Worm (Caenorhabditis elegans) whole organism, L4/young adult: ENCODE results near the gene ZK353.2.
A peak's percentile ranks its signal among the peaks of the same experiment; 100 is the strongest.

Experiments used
- W03F9.2 ChIP-seq: fragments of 150-350 bp; optimal IDR thresholded peaks from 2 replicates; lab custom pipeline; 2014; ENCODE audit warnings: missing biosample characterization, missing genetic modification characterization
- dao-5 ChIP-seq: sonication (generic microtip); optimal IDR thresholded peaks from 2 replicates; lab custom pipeline; 2016; ENCODE audit warnings: missing genotype, missing genetic modification characterization, moderate library complexity, missing compliant biosample characterization
- him-1 ChIP-seq: sonication (generic microtip); optimal IDR thresholded peaks from 2 replicates; lab custom pipeline; 2016; ENCODE audit warnings: missing genotype, missing genetic modification reagents, missing genetic modification characterization, missing compliant biosample characterization

Gene ZK353.2

DNA sequence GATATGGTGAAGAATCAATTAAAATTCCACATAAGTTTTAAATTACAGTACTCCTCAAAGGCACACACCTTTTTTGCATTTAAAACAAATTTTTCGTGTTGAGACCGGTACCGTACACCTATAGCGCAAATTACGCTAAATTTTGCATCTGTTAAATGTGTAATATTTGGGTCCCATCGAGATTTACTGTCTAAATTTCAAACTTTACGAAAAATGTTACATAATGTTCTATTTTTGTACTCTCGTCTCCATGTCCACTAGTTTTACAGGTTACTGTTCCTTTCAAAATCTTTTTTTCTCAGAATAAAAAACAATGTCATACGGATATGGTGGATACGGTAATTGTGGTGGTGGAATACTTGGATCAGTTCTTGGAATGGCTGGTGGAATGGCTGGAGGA, at the start of gene ZK353.2:
Gene ZK353.2 (plus strand): TSS at position 301 of the 400 bp plus-strand sequence.
- TF ChIP-seq W03F9.2 (tag; lab: Kevin White, UChicago) = no peak
- no peak for TF ChIP-seq dao-5 (tag; lab: Kevin White, UChicago)
- TF ChIP-seq him-1 (tag; lab: Kevin White, UChicago) = no peak

ce11 chrIII:8354644-8355461, 43.7 kb upstream of the ZK353.2 start, which contains the start of gene unc-116:
Gene unc-116, minus strand, starts transcription at chrIII:8355174.
- TF ChIP-seq him-1 (tag; lab: Kevin White, UChicago) = peak; percentile 17
- no peak for TF ChIP-seq dao-5 (tag; lab: Kevin White, UChicago)

DNA sequence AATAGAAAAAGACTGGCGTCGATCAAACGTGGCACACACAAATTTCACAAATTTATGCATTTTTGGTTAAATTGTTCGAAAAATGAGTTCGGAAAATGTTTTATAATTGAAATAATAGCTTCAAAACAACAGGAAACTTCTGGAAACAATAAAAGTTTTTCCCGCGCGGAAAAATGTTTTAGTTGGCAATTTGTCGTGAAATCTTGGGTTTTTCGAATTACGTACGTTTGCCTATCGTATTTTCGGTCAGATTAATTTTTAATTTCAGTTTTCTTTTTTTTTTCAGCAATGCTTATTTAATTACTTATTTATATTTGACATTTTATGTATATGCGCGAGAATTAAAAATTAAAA, 43.1 kb upstream of the ZK353.2 start:
- TF ChIP-seq W03F9.2 (tag; lab: Kevin White, UChicago) (no peak), dao-5 (tag; lab: Kevin White, UChicago) (no peak), him-1 (tag; lab: Kevin White, UChicago) (no peak)

ce11 chrIII:8356407-8356881, 42.1 kb upstream of the ZK353.2 start:
- TF ChIP-seq W03F9.2 (tag; lab: Kevin White, UChicago) = peak; percentile 46
- no peak for TF ChIP-seq dao-5 (tag; lab: Kevin White, UChicago)

- no peak for TF ChIP-seq dao-5 (tag; lab: Kevin White, UChicago)
- no peak for TF ChIP-seq him-1 (tag; lab: Kevin White, UChicago)
- peak; percentile 65 for TF ChIP-seq W03F9.2 (tag; lab: Kevin White, UChicago)
These were observed 40.3 kb upstream of the ZK353.2 start, which contains the start of the genes R05D3.8 and rfp-1 for ce11 chrIII:8358213-8358672. Gene R05D3.8, minus strand, starts transcription at chrIII:8358327. Gene rfp-1, plus strand, starts transcription at chrIII:8358622.

DNA sequence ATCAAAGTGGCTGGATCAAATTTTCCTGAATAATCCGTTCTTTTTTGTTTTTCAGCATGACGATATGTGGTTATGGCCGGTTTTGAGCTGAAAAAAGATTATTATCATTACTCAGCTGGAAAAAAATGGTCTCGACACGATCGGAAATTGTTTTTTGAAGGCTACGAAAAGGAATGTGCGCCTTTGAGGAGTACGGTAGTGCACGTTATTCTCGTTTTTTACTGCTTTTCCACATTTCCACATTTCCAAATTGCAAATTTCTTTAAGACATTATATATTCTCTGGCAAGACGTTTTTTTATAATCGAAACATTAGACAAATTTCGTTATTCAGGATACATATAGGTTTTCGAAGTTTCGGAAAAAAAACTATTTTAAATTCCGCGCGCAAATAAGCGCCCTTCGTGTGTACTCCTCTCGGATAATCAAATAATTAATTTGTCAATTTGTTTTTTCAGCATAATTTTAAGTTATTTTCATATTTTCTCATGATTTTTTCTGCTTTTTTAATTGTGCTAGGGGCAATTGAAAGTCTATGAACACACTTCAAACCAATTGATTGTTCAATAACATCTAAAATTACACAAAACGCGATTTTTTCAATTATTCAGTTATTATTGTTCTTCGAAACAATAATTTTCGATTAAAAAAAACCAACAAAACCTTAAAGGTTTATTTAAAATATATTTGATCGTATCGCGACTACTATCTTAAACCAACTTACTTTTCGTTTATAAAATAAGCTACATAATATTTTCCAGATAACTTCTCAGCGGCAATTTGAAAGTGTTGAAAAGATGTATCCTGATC, 35.1 kb upstream of the ZK353.2 start, which contains the start of gene R05D3.3:
Gene R05D3.3 (plus strand): TSS at position 759 of the 809 bp plus-strand sequence.
- TF ChIP-seq W03F9.2 (tag; lab: Kevin White, UChicago) (no peak), dao-5 (tag; lab: Kevin White, UChicago) (no peak), him-1 (tag; lab: Kevin White, UChicago) (no peak)

- TF ChIP-seq him-1 (tag; lab: Kevin White, UChicago) (no peak), W03F9.2 (tag; lab: Kevin White, UChicago) (no peak), dao-5 (tag; lab: Kevin White, UChicago) (no peak)
These were observed 29.9 kb upstream of the ZK353.2 start, which contains the start of gene R05D3.9 for ce11 chrIII:8368619-8369018. Gene R05D3.9, minus strand, starts transcription at chrIII:8368719.

DNA sequence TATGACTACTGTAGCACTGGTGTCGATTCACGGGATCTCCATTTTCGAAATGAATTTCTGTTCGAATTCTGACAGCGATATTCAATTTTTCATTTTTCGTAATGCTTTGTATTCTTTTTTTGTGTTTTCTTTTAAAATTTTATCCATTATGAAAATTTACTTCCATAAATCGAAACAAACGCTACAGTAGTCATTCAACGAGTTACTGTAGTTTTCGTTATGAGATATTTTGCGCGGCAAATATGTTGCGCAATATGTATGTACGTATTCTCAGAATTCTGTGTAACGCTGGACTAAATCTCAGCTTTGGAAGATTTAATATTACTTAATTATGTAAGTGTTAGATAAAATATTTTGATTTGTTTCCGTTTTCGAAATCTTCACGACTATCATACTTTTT, 29.3 kb upstream of the ZK353.2 start:
- no peak for TF ChIP-seq W03F9.2 (tag; lab: Kevin White, UChicago)
- TF ChIP-seq dao-5 (tag; lab: Kevin White, UChicago) = no peak
- no peak for TF ChIP-seq him-1 (tag; lab: Kevin White, UChicago)

ce11 chrIII:8370188-8370587, 28.3 kb upstream of the ZK353.2 start:
- TF ChIP-seq W03F9.2 (tag; lab: Kevin White, UChicago) (no peak), him-1 (tag; lab: Kevin White, UChicago) (no peak), dao-5 (tag; lab: Kevin White, UChicago) (no peak)

ce11 chrIII:8370846-8371257, 27.7 kb upstream of the ZK353.2 start:
- TF ChIP-seq dao-5 (tag; lab: Kevin White, UChicago) (no peak), him-1 (tag; lab: Kevin White, UChicago) (no peak), W03F9.2 (tag; lab: Kevin White, UChicago) (peak; percentile 26)

DNA sequence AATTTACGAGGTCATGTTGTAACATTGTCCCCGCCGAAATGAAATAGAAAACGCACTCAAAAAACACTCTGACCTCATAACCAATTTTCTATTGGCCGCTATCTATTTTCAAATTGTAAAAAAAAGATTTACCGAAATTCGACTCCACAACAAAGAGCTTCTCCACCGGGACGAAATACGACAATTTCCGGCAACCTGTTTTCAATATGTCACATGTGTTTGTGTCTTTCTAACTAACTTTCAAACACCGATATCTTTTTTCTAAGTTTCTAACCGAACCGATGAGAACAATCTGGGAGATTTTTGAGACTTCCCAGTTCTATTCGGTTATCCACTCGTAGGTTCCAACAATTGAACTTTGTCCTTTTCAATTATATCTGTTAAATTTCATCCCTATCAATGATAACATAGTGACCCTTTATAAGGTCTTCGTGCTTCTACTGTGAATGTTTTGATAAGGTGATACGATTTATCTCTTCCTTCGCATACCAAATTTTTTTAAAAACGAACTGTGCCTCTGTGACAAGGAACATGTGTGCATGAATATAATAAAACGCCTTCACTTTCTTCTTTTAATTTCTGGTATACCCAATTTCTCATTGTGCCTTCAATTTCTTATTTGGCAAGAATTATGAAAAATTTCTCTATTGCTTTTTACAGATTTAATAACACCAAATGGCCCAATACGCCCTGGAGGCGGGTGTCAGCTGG, 26.8 kb upstream of the ZK353.2 start, which contains the start of gene lmbr-1:
Gene lmbr-1 (plus strand): TSS at position 661 of the 711 bp plus-strand sequence.
- TF ChIP-seq him-1 (tag; lab: Kevin White, UChicago) = no peak
- no peak for TF ChIP-seq W03F9.2 (tag; lab: Kevin White, UChicago)
- TF ChIP-seq dao-5 (tag; lab: Kevin White, UChicago) = no peak

DNA sequence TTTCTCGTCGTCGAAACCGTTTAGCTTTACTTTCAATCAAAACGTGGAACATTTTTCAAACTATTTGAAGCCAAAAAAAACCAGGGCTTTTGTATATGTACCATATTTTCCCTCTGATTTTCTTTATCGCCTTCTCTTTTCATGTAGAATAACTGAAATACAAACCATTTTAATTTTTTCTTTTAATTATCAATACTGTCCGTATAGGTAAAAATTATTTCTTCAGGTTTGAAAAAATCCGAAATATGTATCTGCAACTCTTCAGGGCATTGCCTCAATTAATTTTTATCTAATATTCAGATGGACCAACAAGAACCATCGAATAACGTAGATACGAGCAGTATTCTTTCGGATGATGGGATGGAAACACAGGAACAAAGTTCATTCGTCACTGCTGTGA, 23.5 kb upstream of the ZK353.2 start, which contains the start of gene met-2:
Gene met-2 (plus strand): TSS at position 301 of the 400 bp plus-strand sequence.
- TF ChIP-seq W03F9.2 (tag; lab: Kevin White, UChicago) (no peak), him-1 (tag; lab: Kevin White, UChicago) (no peak), dao-5 (tag; lab: Kevin White, UChicago) (no peak)
